Worm (Caenorhabditis elegans) whole organism, young adult: Measurements from ENCODE around the gene ZK550.2.

ENCODE experiments used
- B0261.1 ChIP-seq: sonication (generic microtip); optimal IDR thresholded peaks from 2 replicates; lab custom pipeline; 2016; ENCODE audit warnings: mild to moderate bottlenecking, missing genetic modification characterization, moderate library complexity, missing compliant biosample characterization
- C17E4.6 ChIP-seq: fragments of 200-800 bp; sonication (Bioruptor generic); IDR thresholded peaks from 2 replicates; pipeline ENCODE4 v1.3.6; 2022; ENCODE audit warnings: missing genetic modification reagents, missing genetic modification characterization, missing compliant biosample characterization
- F10E7.11 ChIP-seq: sonication (generic microtip); optimal IDR thresholded peaks from 2 replicates; lab custom pipeline; 2017; ENCODE audit warnings: mild to moderate bottlenecking, missing genetic modification characterization, moderate library complexity, missing compliant biosample characterization
- F22D6.2 ChIP-seq: sonication (generic microtip); optimal IDR thresholded peaks from 2 replicates; lab custom pipeline; 2016; ENCODE audit warnings: mild to moderate bottlenecking, missing genetic modification characterization, missing compliant biosample characterization
- F23B12.7 ChIP-seq: sonication (generic microtip); optimal IDR thresholded peaks from 2 replicates; lab custom pipeline; 2017; ENCODE audit warnings: missing genetic modification characterization, mild to moderate bottlenecking, missing compliant biosample characterization, antibody characterized with exemption, moderate library complexity; ENCODE audit not compliant: insufficient read depth
- F49E8.2 ChIP-seq: sonication (generic microtip); optimal IDR thresholded peaks from 3 replicates; lab custom pipeline; 2017; ENCODE audit warnings: missing genetic modification characterization, mild to moderate bottlenecking, missing compliant biosample characterization, antibody characterized with exemption, moderate library complexity; ENCODE audit not compliant: insufficient read depth
- F57A8.1 ChIP-seq: fragments of 200-800 bp; sonication (Bioruptor generic); optimal IDR thresholded peaks from 2 replicates; lab custom pipeline; 2018; ENCODE audit warnings: mild to moderate bottlenecking, missing genetic modification characterization, moderate library complexity, missing compliant biosample characterization
- F57C9.4 ChIP-seq: sonication (generic microtip); optimal IDR thresholded peaks from 2 replicates; lab custom pipeline; 2017; ENCODE audit warnings: mild to moderate bottlenecking, missing genetic modification characterization, missing compliant biosample characterization
- T07F8.4 ChIP-seq: sonication (generic microtip); optimal IDR thresholded peaks from 2 replicates; lab custom pipeline; 2016; ENCODE audit warnings: mild to moderate bottlenecking, missing genetic modification characterization, moderate library complexity, missing compliant biosample characterization
- Y53F4B.3 ChIP-seq: fragments of 200-800 bp; sonication (Bioruptor generic); IDR thresholded peaks from 2 replicates; pipeline ENCODE4 v1.3.6; 2022; ENCODE audit warnings: missing genetic modification reagents, missing genetic modification characterization, missing compliant biosample characterization
- Y53G8AR.9 ChIP-seq: fragments of 200-800 bp; sonication (Bioruptor generic); conservative IDR thresholded peaks from 2 replicates; pipeline ENCODE4 v1.3.6; 2022; ENCODE audit warnings: missing genetic modification reagents, missing genetic modification characterization, missing compliant biosample characterization
- Y95B8A.8 ChIP-seq: fragments of 200-800 bp; sonication (Bioruptor generic); IDR thresholded peaks from 2 replicates; pipeline ENCODE4 v1.3.6; 2022; ENCODE audit warnings: missing genetic modification reagents, missing genetic modification characterization, missing compliant biosample characterization
- aptf-2 ChIP-seq: fragments of 200-800 bp; sonication (Bioruptor generic); conservative IDR thresholded peaks from 2 replicates; pipeline ENCODE4 v1.3.6; 2022; ENCODE audit warnings: missing genetic modification reagents, missing genetic modification characterization, missing compliant biosample characterization
- atf-7 ChIP-seq: sonication (generic microtip); optimal IDR thresholded peaks from 2 replicates; lab custom pipeline; 2017; ENCODE audit warnings: mild to moderate bottlenecking, missing genetic modification characterization, missing compliant biosample characterization
- athp-1 ChIP-seq: sonication (generic microtip); optimal IDR thresholded peaks from 2 replicates; lab custom pipeline; 2017; ENCODE audit warnings: mild to moderate bottlenecking, missing genetic modification characterization, missing compliant biosample characterization
- attf-6 ChIP-seq: fragments of 200-800 bp; sonication (Bioruptor generic); IDR thresholded peaks from 2 replicates; pipeline ENCODE4 v1.3.6; 2022; ENCODE audit warnings: missing genetic modification reagents, missing genetic modification characterization, missing compliant biosample characterization
- cebp-2 ChIP-seq: fragments of 200-800 bp; sonication (Bioruptor generic); IDR thresholded peaks from 2 replicates; pipeline ENCODE4 v1.3.6; 2022; ENCODE audit warnings: missing genetic modification characterization, missing compliant biosample characterization
- ceh-58 ChIP-seq: fragments of 200-800 bp; sonication (Bioruptor generic); IDR thresholded peaks from 2 replicates; pipeline ENCODE4 v1.3.6; 2022; ENCODE audit warnings: missing genetic modification characterization, missing compliant biosample characterization
- chd-7 ChIP-seq: sonication (generic microtip); optimal IDR thresholded peaks from 2 replicates; lab custom pipeline; 2016; ENCODE audit warnings: mild to moderate bottlenecking, missing genetic modification characterization, moderate library complexity, missing compliant biosample characterization
- dox-1 ChIP-seq: fragments of 200-800 bp; sonication (Bioruptor generic); IDR thresholded peaks from 2 replicates; pipeline ENCODE4 v1.3.6; 2022; ENCODE audit warnings: missing genetic modification reagents, missing genetic modification characterization, missing compliant biosample characterization
- dpl-1 ChIP-seq: fragments of 150-350 bp; optimal IDR thresholded peaks from 2 replicates; lab custom pipeline; 2014; ENCODE audit warnings: missing biosample characterization, missing genetic modification reagents, missing genetic modification characterization
- egl-18 ChIP-seq: fragments of 200-800 bp; sonication (Bioruptor generic); IDR thresholded peaks from 2 replicates; pipeline ENCODE4 v1.3.6; 2022; ENCODE audit warnings: missing genetic modification reagents, missing genetic modification characterization, missing compliant biosample characterization
- egl-44 ChIP-seq: fragments of 200-800 bp; sonication (Bioruptor generic); IDR thresholded peaks from 2 replicates; pipeline ENCODE4 v1.3.6; 2022; ENCODE audit warnings: missing genetic modification reagents, missing genetic modification characterization, missing compliant biosample characterization
- ekl-4 ChIP-seq: fragments of 200-800 bp; sonication (Bioruptor generic); IDR thresholded peaks from 2 replicates; pipeline ENCODE4 v1.3.6; 2022; ENCODE audit warnings: missing genetic modification reagents, missing genetic modification characterization, missing compliant biosample characterization
- gei-17 ChIP-seq: fragments of 200-800 bp; sonication (Bioruptor generic); optimal IDR thresholded peaks from 2 replicates; lab custom pipeline; 2018; ENCODE audit warnings: mild to moderate bottlenecking, missing genetic modification characterization, missing compliant biosample characterization
- him-1 ChIP-seq: sonication (generic microtip); optimal IDR thresholded peaks from 2 replicates; lab custom pipeline; 2016; ENCODE audit warnings: missing genotype, missing genetic modification reagents, missing genetic modification characterization, missing compliant biosample characterization
- lin-35 ChIP-seq, 3 experiments: fragments of 150-350 bp in 2 of 3; sonication (generic microtip) in 1 of 3; optimal IDR thresholded peaks; 2 replicates each; lab custom pipeline; 2014 to 2018; ENCODE audit warnings: missing biosample characterization in 3 of 3, missing genetic modification characterization in 3 of 3, missing genetic modification reagents in 3 of 3
- lin-40 ChIP-seq: sonication (generic microtip); optimal IDR thresholded peaks from 2 replicates; lab custom pipeline; 2016; ENCODE audit warnings: missing genetic modification characterization, mild to moderate bottlenecking, missing compliant biosample characterization, missing genotype, missing genetic modification reagents
- lin-54 ChIP-seq: fragments of 200-800 bp; sonication (Bioruptor generic); optimal IDR thresholded peaks from 2 replicates; lab custom pipeline; 2018; ENCODE audit warnings: mild to moderate bottlenecking, missing genetic modification characterization, missing compliant biosample characterization
- madf-6 ChIP-seq: fragments of 200-800 bp; sonication (Bioruptor generic); IDR thresholded peaks from 2 replicates; pipeline ENCODE4 v1.3.6; 2022; ENCODE audit warnings: missing genetic modification reagents, missing genetic modification characterization, missing compliant biosample characterization
- nfya-1 ChIP-seq: sonication (generic microtip); optimal IDR thresholded peaks from 2 replicates; lab custom pipeline; 2017; ENCODE audit warnings: antibody characterized with exemption, missing compliant biosample characterization, missing genetic modification characterization, borderline replicate concordance; ENCODE audit not compliant: insufficient read depth
- nhr-179 ChIP-seq: sonication (generic microtip); optimal IDR thresholded peaks from 2 replicates; lab custom pipeline; 2016; ENCODE audit warnings: mild to moderate bottlenecking, missing genetic modification characterization, missing compliant biosample characterization
- rcor-1 ChIP-seq: fragments of 200-800 bp; sonication (Bioruptor generic); IDR thresholded peaks from 2 replicates; pipeline ENCODE4 v1.3.6; 2022; ENCODE audit warnings: missing genetic modification reagents, missing genetic modification characterization, missing compliant biosample characterization
- rpc-1 ChIP-seq, 2 experiments: fragments of 150-350 bp in 1 of 2; sonication (generic microtip) in 1 of 2; optimal IDR thresholded peaks; 2 replicates each; lab custom pipeline; 2014 to 2018; ENCODE audit warnings: missing biosample characterization in 1 of 2, missing genetic modification characterization in 1 of 2, missing genetic modification reagents in 1 of 2, missing genotype in 1 of 2
- sdz-38 ChIP-seq: sonication (generic microtip); optimal IDR thresholded peaks from 2 replicates; lab custom pipeline; 2016; ENCODE audit warnings: missing genotype, missing genetic modification characterization, missing compliant biosample characterization
- snpc-3.4 ChIP-seq: sonication (generic microtip); optimal IDR thresholded peaks from 2 replicates; lab custom pipeline; 2017; ENCODE audit warnings: missing genetic modification characterization, mild to moderate bottlenecking, missing compliant biosample characterization, antibody characterized with exemption, moderate library complexity, missing genotype, missing genetic modification reagents
- snpc-4 ChIP-seq, 5 experiments: fragments of 150-350 bp in 1 of 5; sonication (generic microtip) in 4 of 5; optimal IDR thresholded peaks; 2 replicates each; lab custom pipeline; 2014 to 2018; ENCODE audit warnings: missing genetic modification characterization in 5 of 5, missing biosample characterization in 3 of 5, antibody characterized with exemption in 2 of 5, mild to moderate bottlenecking in 2 of 5, missing compliant biosample characterization in 2 of 5, missing genotype in 2 of 5, moderate library complexity in 2 of 5, missing genetic modification reagents in 1 of 5
- unc-130 ChIP-seq: sonication (generic microtip); optimal IDR thresholded peaks from 2 replicates; lab custom pipeline; 2016; ENCODE audit warnings: missing genetic modification reagents, missing genetic modification characterization, missing compliant biosample characterization
- unc-62 ChIP-seq: fragments of 150-350 bp; optimal IDR thresholded peaks from 2 replicates; lab custom pipeline; 2014; ENCODE audit warnings: missing biosample characterization, missing genetic modification reagents, missing genetic modification characterization
- zfh-2 ChIP-seq: fragments of 200-800 bp; sonication (Bioruptor generic); conservative IDR thresholded peaks from 2 replicates; pipeline ENCODE4 v1.3.6; 2022; ENCODE audit warnings: missing genetic modification reagents, missing genetic modification characterization, missing compliant biosample characterization
- ztf-22 ChIP-seq: fragments of 200-800 bp; sonication (Bioruptor generic); optimal IDR thresholded peaks from 2 replicates; lab custom pipeline; 2018; ENCODE audit warnings: mild to moderate bottlenecking, missing genetic modification characterization, moderate library complexity, missing compliant biosample characterization
- ztf-25 ChIP-seq: fragments of 200-800 bp; sonication (Bioruptor generic); IDR thresholded peaks from 2 replicates; pipeline ENCODE4 v1.3.6; 2022; ENCODE audit warnings: missing genetic modification reagents, missing genetic modification characterization, missing compliant biosample characterization
- ztf-3 ChIP-seq: fragments of 200-800 bp; sonication (Bioruptor generic); optimal IDR thresholded peaks from 2 replicates; lab custom pipeline; 2018; ENCODE audit warnings: mild to moderate bottlenecking, missing genetic modification characterization, missing compliant biosample characterization
- ztf-6 ChIP-seq: fragments of 200-800 bp; sonication (Bioruptor generic); IDR thresholded peaks from 2 replicates; pipeline ENCODE4 v1.3.6; 2022; ENCODE audit warnings: missing genetic modification reagents, missing genetic modification characterization, missing compliant biosample characterization

Gene ZK550.2

ce11 chrIV:17281060-17282021 is 36.0 kb downstream of the ZK550.2 start (continued):
- peak; percentile 71 for TF ChIP-seq T07F8.4 (tag; lab: Kevin White, UChicago)
- no peak for TF ChIP-seq F22D6.2 (tag; lab: Kevin White, UChicago)
- peak; percentile 88 for TF ChIP-seq lin-54 (GFP tag; lab: Kevin White, UChicago)
- no peak for TF ChIP-seq sdz-38 (tag; lab: Kevin White, UChicago)
- TF ChIP-seq F49E8.2 (tag; lab: Kevin White, UChicago): peak; percentile 98
- TF ChIP-seq ztf-25 (GFP tag; lab: Robert Waterston, UW): no peak
- TF ChIP-seq lin-35 (GFP tag; optimal IDR thresholded peaks at IDR 0.05; lab: Kevin White, UChicago): peak in 2 of 3 experiments; percentile 69 to 70
- no peak for TF ChIP-seq nhr-179 (tag; lab: Kevin White, UChicago)
- TF ChIP-seq ceh-58 (GFP tag; lab: Robert Waterston, UW): peak; percentile 89; the same call in 1 of the 2 replicates
- TF ChIP-seq Y95B8A.8: 0 out of 2 replicates have a peak, but pooled peaks have one; percentile 78
- peak; percentile 67 for TF ChIP-seq him-1 (tag; lab: Kevin White, UChicago)
- peak; percentile 94 for TF ChIP-seq atf-7 (tag; lab: Kevin White, UChicago)
- no peak for TF ChIP-seq dpl-1 (GFP tag; lab: Kevin White, UChicago)
- TF ChIP-seq aptf-2: no peak
- TF ChIP-seq rcor-1 (GFP tag; lab: Robert Waterston, UW): peak; percentile 84
- peak; percentile 33; the same call in 1 of the 2 replicates for TF ChIP-seq C17E4.6 (GFP tag; lab: Robert Waterston, UW)
- peak; percentile 56; the same call in 1 of the 2 replicates for TF ChIP-seq egl-44
- peak; percentile 96 for TF ChIP-seq zfh-2 (GFP tag; lab: Robert Waterston, UW)
- TF ChIP-seq ztf-3: peak; percentile 71
- TF ChIP-seq lin-40 (tag; lab: Kevin White, UChicago): peak; percentile 82
- peak; percentile 27 for TF ChIP-seq B0261.1 (tag; lab: Kevin White, UChicago)
- peak; percentile 80 for TF ChIP-seq ztf-22 (GFP tag; lab: Kevin White, UChicago)
- peak; percentile 81 for TF ChIP-seq gei-17 (GFP tag; lab: Kevin White, UChicago)
- TF ChIP-seq F57A8.1 (GFP tag; lab: Kevin White, UChicago): no peak
- peak; percentile 76 for TF ChIP-seq madf-6 (GFP tag; lab: Robert Waterston, UW)
- peak; percentile 82 for TF ChIP-seq dox-1 (GFP tag; lab: Robert Waterston, UW)
- no peak for TF ChIP-seq cebp-2 (GFP tag; lab: Robert Waterston, UW)
- no peak for TF ChIP-seq Y53F4B.3 (GFP tag; lab: Robert Waterston, UW)
- peak; percentile 58 for TF ChIP-seq unc-130 (GFP tag; lab: Kevin White, UChicago)
- TF ChIP-seq attf-6 (GFP tag; lab: Robert Waterston, UW): peak; percentile 97
- no peak for TF ChIP-seq unc-62 (GFP tag; lab: Kevin White, UChicago)
- TF ChIP-seq F10E7.11: peak; percentile 67
- TF ChIP-seq F23B12.7 (tag; lab: Kevin White, UChicago): peak; percentile 79
- TF ChIP-seq snpc-4 (GFP tag; optimal IDR thresholded peaks at IDR 0.05; lab: Kevin White, UChicago): peak; percentile 69
- TF ChIP-seq snpc-4 (tag; optimal IDR thresholded peaks at IDR 0.05; lab: Kevin White, UChicago): peak; percentile 69 to 93 (median 79)
- TF ChIP-seq chd-7: peak; percentile 64
- TF ChIP-seq athp-1: peak; percentile 96
- peak; percentile 27; the same call in 1 of the 2 replicates for TF ChIP-seq ztf-6 (GFP tag; lab: Robert Waterston, UW)
- TF ChIP-seq snpc-3.4 (tag; lab: Kevin White, UChicago): peak; percentile 91
- no peak for TF ChIP-seq rpc-1 (optimal IDR thresholded peaks at IDR 0.05; lab: Kevin White, UChicago)
- TF ChIP-seq rpc-1 (tag; optimal IDR thresholded peaks at IDR 0.05; lab: Kevin White, UChicago): no peak
- no peak for TF ChIP-seq egl-18 (GFP tag; lab: Robert Waterston, UW)
- TF ChIP-seq nfya-1 (tag; lab: Kevin White, UChicago): no peak
- peak; percentile 97 for TF ChIP-seq Y53G8AR.9 (GFP tag; lab: Robert Waterston, UW)
- TF ChIP-seq F57C9.4 (tag; lab: Kevin White, UChicago): peak; percentile 65
- peak; percentile 89 for TF ChIP-seq ekl-4 (GFP tag; lab: Robert Waterston, UW)
